Worm (Caenorhabditis elegans): ENCODE measurements around the gene fbxb-111.

fbxb-111 gene

ce11 chrII:2769021-2769420 is 5.8 kb downstream of the fbxb-111 start, which contains the start of gene F08D12.7:
Gene F08D12.7 (minus strand): TSS chrII:2769121.
- TF ChIP-seq nhr-27 (tag; optimal IDR thresholded peaks at IDR 0.05) (no peak), ztf-18 (tag; optimal IDR thresholded peaks at IDR 0.05) (no peak), ceh-40 (GFP tag; IDR thresholded peaks at IDR 0.05) (no peak), snpc-4 (GFP tag; optimal IDR thresholded peaks at IDR 0.05) (no peak), snpc-4 (tag; optimal IDR thresholded peaks at IDR 0.05) (no peak), tbx-9 (tag; optimal IDR thresholded peaks at IDR 0.05; ENCODE audit: borderline replicate concordance) (no peak), nhr-90 (tag; optimal IDR thresholded peaks at IDR 0.05) (no peak), K11D2.4 (GFP tag; IDR thresholded peaks at IDR 0.05) (no peak), nhr-120 (GFP tag; IDR thresholded peaks at IDR 0.05) (no peak), bed-1 (GFP tag; IDR thresholded peaks at IDR 0.05) (no peak), C17E4.6 (GFP tag; IDR thresholded peaks at IDR 0.05) (no peak), rcor-1 (GFP tag; IDR thresholded peaks at IDR 0.05) (no peak), sea-2 (GFP tag; IDR thresholded peaks at IDR 0.05) (no peak), hlh-26 (GFP tag; conservative IDR thresholded peaks at IDR 0.05) (no peak)

DNA sequence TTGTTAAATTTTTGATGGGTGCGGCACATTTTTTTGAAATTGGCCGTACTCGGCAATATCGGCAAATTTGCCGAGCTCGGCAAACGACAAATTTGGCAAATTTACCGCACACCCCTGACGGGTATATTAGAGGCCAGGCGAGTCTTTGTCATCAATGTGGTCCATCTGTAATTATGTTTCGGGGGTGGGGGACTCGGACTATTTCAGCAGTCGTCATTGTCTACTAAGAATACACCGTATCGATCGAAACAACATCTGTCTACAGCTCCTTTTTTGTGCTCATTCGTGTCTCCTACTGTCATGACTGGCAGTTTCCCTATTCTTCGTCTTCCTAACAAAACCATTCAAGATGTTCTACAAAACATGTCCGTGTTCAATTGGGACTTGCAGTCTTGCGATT is 8.5 kb downstream of the fbxb-111 start, which contains the start of gene F08D12.15:
Gene F08D12.15 (plus strand): TSS at position 301 of the 400 bp plus-strand sequence.
- TF ChIP-seq hlh-26 (GFP tag; conservative IDR thresholded peaks at IDR 0.05), result no peak
- TF ChIP-seq aptf-3 (GFP tag; IDR thresholded peaks at IDR 0.05), result no peak
- no peak for TF ChIP-seq sea-2 (GFP tag; IDR thresholded peaks at IDR 0.05)
- no peak for TF ChIP-seq lir-1 (GFP tag; conservative IDR thresholded peaks at IDR 0.05)

DNA sequence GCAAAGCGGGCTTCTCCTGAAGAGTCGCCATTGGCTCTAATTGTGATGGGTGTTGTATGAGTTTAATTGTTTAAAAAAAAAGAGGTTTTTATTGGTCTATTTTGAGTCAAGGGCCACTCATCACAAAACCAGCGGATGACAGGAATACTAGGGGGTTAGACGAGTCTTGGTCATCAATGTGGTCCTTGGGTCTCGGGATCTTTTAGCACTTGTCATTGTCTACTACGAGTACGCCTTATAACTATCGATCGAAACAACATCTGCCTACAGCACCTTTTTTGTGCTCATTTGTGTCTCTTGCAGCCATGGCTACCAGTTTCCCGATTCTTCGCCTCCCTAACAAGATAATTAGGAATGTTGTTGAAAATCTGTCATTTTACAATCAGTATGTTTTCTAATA is 10.1 kb downstream of the fbxb-111 start, which contains the start of gene fbxb-108:
Gene fbxb-108 (plus strand): TSS at position 301 of the 400 bp plus-strand sequence.
- TF ChIP-seq akir-1 (GFP tag; optimal IDR thresholded peaks at IDR 0.05), result no peak
- no peak for TF ChIP-seq unc-62 (GFP tag; optimal IDR thresholded peaks at IDR 0.05)
- no peak for TF ChIP-seq zim-3 (tag; optimal IDR thresholded peaks at IDR 0.05)
- no peak for TF ChIP-seq hlh-12 (tag; optimal IDR thresholded peaks at IDR 0.05)
- TF ChIP-seq ztf-6 (GFP tag; IDR thresholded peaks at IDR 0.05), result no peak
- TF ChIP-seq T26A5.8 (tag; optimal IDR thresholded peaks at IDR 0.05), result no peak
- no peak for TF ChIP-seq ztf-25 (GFP tag; IDR thresholded peaks at IDR 0.05)
- TF ChIP-seq him-1 (tag; optimal IDR thresholded peaks at IDR 0.05), result no peak
- no peak for TF ChIP-seq snpc-3.4 (tag; optimal IDR thresholded peaks at IDR 0.05)
- no peak for TF ChIP-seq rec-8 (tag; optimal IDR thresholded peaks at IDR 0.05)
- TF ChIP-seq xnd-1 (tag; optimal IDR thresholded peaks at IDR 0.05), result no peak
- TF ChIP-seq D2030.7 (GFP tag; IDR thresholded peaks at IDR 0.05), result no peak
- no peak for TF ChIP-seq Y53G8AR.9 (GFP tag; conservative IDR thresholded peaks at IDR 0.05)
- TF ChIP-seq lin-26 (GFP tag; IDR thresholded peaks at IDR 0.05), result no peak
- no peak for TF ChIP-seq bed-1 (GFP tag; IDR thresholded peaks at IDR 0.05)
- no peak for TF ChIP-seq bed-2 (GFP tag; IDR thresholded peaks at IDR 0.05)
- no peak for TF ChIP-seq somi-1 (GFP tag; optimal IDR thresholded peaks at IDR 0.05)
- TF ChIP-seq C17E4.6 (GFP tag; IDR thresholded peaks at IDR 0.05), result no peak
- TF ChIP-seq F57C9.4 (tag; optimal IDR thresholded peaks at IDR 0.05), result no peak
- no peak for TF ChIP-seq zfh-2 (GFP tag; conservative IDR thresholded peaks at IDR 0.05)

ce11 chrII:2762108-2762507 is 12.7 kb downstream of the fbxb-111 start, which contains the start of gene fbxb-106:
Gene fbxb-106 (plus strand): TSS chrII:2762408.
- TF ChIP-seq lsy-27 (tag; optimal IDR thresholded peaks at IDR 0.05; ENCODE audit: borderline replicate concordance, insufficient read depth) (no peak), repo-1 (tag; optimal IDR thresholded peaks at IDR 0.05) (no peak), bed-1 (GFP tag; IDR thresholded peaks at IDR 0.05) (no peak), nfya-2 (GFP tag; IDR thresholded peaks at IDR 0.05) (no peak), ceh-79 (tag; optimal IDR thresholded peaks at IDR 0.05) (no peak), F10E7.11 (tag; optimal IDR thresholded peaks at IDR 0.05) (no peak), nhr-80 (tag; optimal IDR thresholded peaks at IDR 0.05) (no peak)

Data from whole organism, young adult.